Fruit fly (Drosophila melanogaster): ENCODE data around the gene Oatp33Eb.

DNA sequence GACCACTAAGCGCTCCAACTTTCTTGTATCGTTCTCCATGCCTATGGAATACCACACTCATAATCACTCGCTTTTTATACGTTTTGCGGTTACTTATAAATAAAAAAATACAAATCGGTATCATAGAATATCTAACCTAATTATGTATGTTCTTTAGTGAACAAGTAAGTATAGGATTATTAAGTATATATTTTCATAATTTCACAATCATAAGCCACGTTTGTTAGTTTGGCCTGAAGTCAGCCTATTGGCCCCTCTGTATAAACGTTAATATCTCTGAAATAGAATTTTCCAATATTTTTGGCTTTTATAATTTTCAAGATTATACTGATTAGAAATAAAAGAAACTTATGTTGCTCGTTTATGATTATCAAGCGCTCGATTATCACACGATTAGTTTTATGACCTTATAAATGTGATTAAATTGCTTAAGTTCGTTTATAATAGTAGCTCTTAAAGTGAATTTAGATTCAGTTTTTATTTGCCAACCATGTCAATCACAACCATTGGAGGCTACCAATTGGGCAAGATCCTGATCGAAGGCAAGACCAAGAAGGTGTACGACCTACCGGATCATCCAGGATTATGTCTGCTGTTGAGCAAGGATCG is 5.0 kb downstream of the Oatp33Eb start, which contains the start of gene CG5418:
- no peak for TF ChIP-seq Pif1B (GFP tag; optimal IDR thresholded peaks at IDR 0.05)
- no peak for TF ChIP-seq EcR (GFP tag; optimal IDR thresholded peaks at IDR 0.05)
- no peak for TF ChIP-seq CG10348 (GFP tag; IDR thresholded peaks at IDR 0.05)
- no peak for TF ChIP-seq D1 (tag; optimal IDR thresholded peaks at IDR 0.05)
- TF ChIP-seq CG9948 (tag; optimal IDR thresholded peaks at IDR 0.05), result no peak
- no peak for TF ChIP-seq CG17806 (tag; optimal IDR thresholded peaks at IDR 0.05)
- no peak for TF ChIP-seq gl (tag; optimal IDR thresholded peaks at IDR 0.05)
- TF ChIP-seq Pif1A (GFP tag; optimal IDR thresholded peaks at IDR 0.05), result no peak
- TF ChIP-seq fd96Ca (GFP tag; IDR thresholded peaks at IDR 0.05), result no peak
- no peak for TF ChIP-seq CG13204 (GFP tag; optimal IDR thresholded peaks at IDR 0.05)
- no peak for TF ChIP-seq CG15710 (tag; optimal IDR thresholded peaks at IDR 0.05)
- no peak for TF ChIP-seq rn (GFP tag; IDR thresholded peaks at IDR 0.05)
- TF ChIP-seq CG34367 (tag; optimal IDR thresholded peaks at IDR 0.05), result no peak

Data from whole organism, pupa.